Worm (Caenorhabditis elegans) whole organism, midembryonic: ENCODE data around the gene Y48A6C.4.

Experiments
- tab-1 ChIP-seq: fragments of 200-800 bp; sonication (Bioruptor generic); IDR thresholded peaks from 2 replicates; pipeline ENCODE4 v1.3.6; 2022; ENCODE audit warnings: missing genetic modification characterization, missing compliant biosample characterization
- ztf-23 ChIP-seq: fragments of 200-800 bp; sonication (Bioruptor generic); IDR thresholded peaks from 2 replicates; pipeline ENCODE4 v1.3.6; 2022; ENCODE audit warnings: missing genetic modification reagents, missing genetic modification characterization, missing compliant biosample characterization

DNA sequence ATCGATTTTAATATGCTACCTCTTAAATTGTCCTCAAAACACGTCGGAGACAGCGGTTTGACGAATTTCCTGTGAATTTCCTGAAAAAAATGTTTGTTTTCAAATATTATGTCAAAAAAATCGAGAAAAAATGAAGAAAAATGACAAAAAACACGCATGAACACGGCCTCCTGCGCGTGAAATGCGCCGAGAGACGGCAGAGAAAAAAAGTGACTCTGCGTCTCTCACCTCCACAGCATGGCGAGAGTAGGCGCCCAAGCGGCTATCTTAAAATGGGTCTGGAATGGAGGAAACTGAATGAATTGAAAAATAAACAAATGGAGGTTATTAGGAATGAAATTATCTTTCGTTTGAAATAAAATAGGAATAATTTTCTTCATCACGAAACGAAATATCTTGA is 8.8 kb upstream of the Y48A6C.4 start:
- TF ChIP-seq tab-1 (GFP tag; lab: Robert Waterston, UW) (no peak), ztf-23 (GFP tag; lab: Robert Waterston, UW) (0 out of 2 replicates have a peak, but pooled peaks have one; percentile 40)
